Fruit fly (Drosophila melanogaster): ENCODE results near the gene CG15561.

CG15561 gene

dm6 chr3R:31221337-31222047 is 5.8 kb upstream of the CG15561 start (continued):
- TF ChIP-seq sug (tag; optimal IDR thresholded peaks at IDR 0.05): peak; percentile 5
- no peak for TF ChIP-seq hbn (GFP tag; IDR thresholded peaks at IDR 0.05; ENCODE audit: partially characterized antibody)
- no peak for TF ChIP-seq Abd-B (GFP tag; optimal IDR thresholded peaks at IDR 0.05)
- no peak for TF ChIP-seq croc (GFP tag; conservative IDR thresholded peaks at IDR 0.05)
- no peak for TF ChIP-seq CG12219 (GFP tag; optimal IDR thresholded peaks at IDR 0.05)
- no peak for TF ChIP-seq CG43689 (GFP tag; IDR thresholded peaks at IDR 0.05)
- TF ChIP-seq twi (tag; optimal IDR thresholded peaks at IDR 0.05): no peak
- peak; percentile 20 for TF ChIP-seq wek (GFP tag; optimal IDR thresholded peaks at IDR 0.05)
- TF ChIP-seq CG14014 (GFP tag; IDR thresholded peaks at IDR 0.05): no peak
- TF ChIP-seq YL-1 (GFP tag; optimal IDR thresholded peaks at IDR 0.05): no peak
- no peak for TF ChIP-seq trem (tag; optimal IDR thresholded peaks at IDR 0.05)
- TF ChIP-seq CG17359 (tag; optimal IDR thresholded peaks at IDR 0.05): peak; percentile 13
- TF ChIP-seq pho (GFP tag; optimal IDR thresholded peaks at IDR 0.05): no peak
- no peak for TF ChIP-seq bbx (GFP tag; IDR thresholded peaks at IDR 0.05; ENCODE audit: partially characterized antibody)
- no peak for TF ChIP-seq MESR4 (GFP tag; optimal IDR thresholded peaks at IDR 0.05)
- no peak for TF ChIP-seq Hey (tag; optimal IDR thresholded peaks at IDR 0.05)
- TF ChIP-seq CG3995 (GFP tag; optimal IDR thresholded peaks at IDR 0.05): no peak
- TF ChIP-seq CG2712 (tag; optimal IDR thresholded peaks at IDR 0.05): no peak
- no peak for TF ChIP-seq CG12104 (GFP tag; optimal IDR thresholded peaks at IDR 0.05)
- TF ChIP-seq CG6272 (GFP tag; IDR thresholded peaks at IDR 0.05): no peak
- no peak for TF ChIP-seq CG34422 (GFP tag; IDR thresholded peaks at IDR 0.05)
- TF ChIP-seq CG30431 (GFP tag; optimal IDR thresholded peaks at IDR 0.05): no peak
- TF ChIP-seq cg (GFP tag; optimal IDR thresholded peaks at IDR 0.05): peak; percentile 95
- no peak for TF ChIP-seq Blimp-1 (GFP tag; optimal IDR thresholded peaks at IDR 0.05)
- TF ChIP-seq Sin3A (optimal IDR thresholded peaks at IDR 0.05): no peak
- TF ChIP-seq CG2120 (GFP tag; optimal IDR thresholded peaks at IDR 0.05): no peak
- TF ChIP-seq Gug (GFP tag; IDR thresholded peaks at IDR 0.05): no peak
- TF ChIP-seq Mad (GFP tag; optimal IDR thresholded peaks at IDR 0.05): no peak
- TF ChIP-seq vfl (GFP tag; optimal IDR thresholded peaks at IDR 0.05): no peak
- TF ChIP-seq CG17612 (GFP tag; IDR thresholded peaks at IDR 0.05): no peak
- TF ChIP-seq CG4707 (GFP tag; optimal IDR thresholded peaks at IDR 0.05): no peak
- TF ChIP-seq tap (tag; optimal IDR thresholded peaks at IDR 0.05): no peak
- TF ChIP-seq CG10147 (GFP tag; optimal IDR thresholded peaks at IDR 0.05): no peak
- TF ChIP-seq tio (GFP tag; optimal IDR thresholded peaks at IDR 0.05): no peak
- TF ChIP-seq BtbVII (GFP tag; optimal IDR thresholded peaks at IDR 0.05): peak; percentile 8
- TF ChIP-seq Dek (tag; optimal IDR thresholded peaks at IDR 0.05): no peak
- no peak for TF ChIP-seq CG11085 (GFP tag; IDR thresholded peaks at IDR 0.05)
- TF ChIP-seq hth (optimal IDR thresholded peaks at IDR 0.05): no peak
- no peak for TF ChIP-seq CG7928 (GFP tag; optimal IDR thresholded peaks at IDR 0.05)
- TF ChIP-seq Dref (GFP tag; IDR thresholded peaks at IDR 0.05): no peak
- TF ChIP-seq fd96Cb (tag; optimal IDR thresholded peaks at IDR 0.05): no peak
- no peak for TF ChIP-seq ase (GFP tag; IDR thresholded peaks at IDR 0.05)
- no peak for TF ChIP-seq CG14050 (GFP tag; IDR thresholded peaks at IDR 0.05)
- TF ChIP-seq CG10654 (GFP tag; optimal IDR thresholded peaks at IDR 0.05): no peak
- TF ChIP-seq zen2 (GFP tag; IDR thresholded peaks at IDR 0.05; ENCODE audit: partially characterized antibody): no peak
- TF ChIP-seq vvl (GFP tag; IDR thresholded peaks at IDR 0.05): no peak
- no peak for TF ChIP-seq CG17912 (GFP tag; optimal IDR thresholded peaks at IDR 0.05)
- TF ChIP-seq luna (GFP tag; optimal IDR thresholded peaks at IDR 0.05): no peak
- TF ChIP-seq CG10431 (GFP tag; optimal IDR thresholded peaks at IDR 0.05): no peak
- no peak for TF ChIP-seq CG11723 (GFP tag; optimal IDR thresholded peaks at IDR 0.05)
- TF ChIP-seq Scr (GFP tag; IDR thresholded peaks at IDR 0.05; ENCODE audit: partially characterized antibody): no peak
